Fruit fly (Drosophila melanogaster): ENCODE results near the gene CG43208.

Gene CG43208

DNA sequence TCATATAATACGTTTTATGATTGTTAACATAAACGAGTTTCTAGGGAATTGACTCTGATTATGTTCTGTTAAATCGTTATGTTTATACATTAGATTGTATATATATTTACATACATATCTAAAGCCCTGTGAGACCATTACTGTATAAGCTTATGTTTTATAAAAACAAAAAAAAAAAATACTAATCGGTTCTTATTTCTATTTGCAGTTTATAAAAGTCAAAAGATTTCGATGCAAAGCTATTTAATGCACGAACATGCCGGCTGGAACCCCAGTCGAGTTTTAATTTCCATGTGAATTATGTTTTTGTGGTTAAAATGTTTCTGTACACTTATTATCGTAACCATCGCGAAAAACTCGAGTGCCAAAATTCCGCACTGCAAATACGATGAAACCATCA lies 50.1 kb downstream of the CG43208 start, which contains the start of gene mthl12:
Gene mthl12, plus strand, starts transcription at position 301 of the 400 bp plus-strand sequence.
- TF ChIP-seq CG8478 (optimal IDR thresholded peaks at IDR 0.05) (no peak), CTCF (optimal IDR thresholded peaks at IDR 0.05) (no peak)

Data from S2 (cell line).